Worm (Caenorhabditis elegans): Measurements from ENCODE around the gene pho-8.

- TF ChIP-seq nhr-11 (tag; optimal IDR thresholded peaks at IDR 0.05) (no peak), T23F11.4 (GFP tag; optimal IDR thresholded peaks at IDR 0.05) (no peak), hlh-30 (tag; optimal IDR thresholded peaks at IDR 0.05; ENCODE audit: insufficient read depth) (no peak), che-1 (tag; optimal IDR thresholded peaks at IDR 0.05) (no peak), tbx-2 (tag; optimal IDR thresholded peaks at IDR 0.05) (no peak), fkh-10 (GFP tag; optimal IDR thresholded peaks at IDR 0.05) (no peak), zip-5 (tag; optimal IDR thresholded peaks at IDR 0.05) (no peak), dmd-4 (tag; optimal IDR thresholded peaks at IDR 0.05; ENCODE audit: borderline replicate concordance) (no peak)
These were observed 14.0 kb upstream of the pho-8 start for ce11 chrV:11819451-11819850.
